Worm (Caenorhabditis elegans): ENCODE results near the gene D2096.6.

- TF ChIP-seq ama-1 (optimal IDR thresholded peaks at IDR 0.05): no peak
- no peak for TF ChIP-seq tra-4 (tag; optimal IDR thresholded peaks at IDR 0.05)
- TF ChIP-seq hnd-1 (tag; optimal IDR thresholded peaks at IDR 0.05): no peak
- TF ChIP-seq pes-1 (GFP tag; IDR thresholded peaks at IDR 0.05): no peak
- no peak for TF ChIP-seq sea-1 (GFP tag; conservative IDR thresholded peaks at IDR 0.05)
These were observed 8.2 kb downstream of the D2096.6 start, which contains the start of gene sqv-1 for ce11 chrIV:8360817-8361216.
